Worm (Caenorhabditis elegans): ENCODE measurements around the gene gtf-2F2.
"Not testable (repeated sequence)": the region's sequence is repeated elsewhere in the genome, so short reads cannot be mapped to it uniquely, and the experiment has no call there.

The gtf-2F2 gene

ce11 chrV:18993017-18993416 is 723 bp upstream of the gtf-2F2 start:
- TF ChIP-seq him-1 (tag; optimal IDR thresholded peaks at IDR 0.05), result no peak
- TF ChIP-seq W03F9.2 (tag; optimal IDR thresholded peaks at IDR 0.05), result no peak
- TF ChIP-seq dao-5 (tag; optimal IDR thresholded peaks at IDR 0.05), result no peak

- no peak for TF ChIP-seq him-1 (tag; optimal IDR thresholded peaks at IDR 0.05)
- no peak for TF ChIP-seq W03F9.2 (tag; optimal IDR thresholded peaks at IDR 0.05)
- no peak for TF ChIP-seq dao-5 (tag; optimal IDR thresholded peaks at IDR 0.05)
Observed at ce11 chrV:18998045-18998444, 4.3 kb downstream of the gtf-2F2 start, which contains the start of gene tgt-2. TSS of gene tgt-2 (plus strand) at chrV:18998345.

DNA sequence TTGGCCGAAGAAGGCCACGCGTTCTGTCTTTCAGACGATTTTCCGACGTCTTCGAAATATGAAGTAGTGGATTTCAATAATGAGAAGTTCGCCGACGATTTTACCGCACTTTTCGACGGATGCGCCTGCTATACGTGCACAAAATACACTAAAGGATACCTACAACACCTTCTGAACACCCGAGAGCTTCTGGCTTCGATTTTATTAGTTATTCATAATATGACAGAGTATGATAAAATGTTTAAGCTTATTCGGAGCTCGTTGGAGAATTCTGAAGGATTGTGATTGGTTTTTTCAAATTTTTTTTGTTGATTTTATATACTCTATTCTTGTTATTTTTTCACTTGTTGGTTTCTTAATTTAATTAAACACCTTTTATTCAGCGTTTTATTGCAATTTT is 6.8 kb downstream of the gtf-2F2 start:
- TF ChIP-seq dao-5 (tag; optimal IDR thresholded peaks at IDR 0.05), result no peak
- TF ChIP-seq him-1 (tag; optimal IDR thresholded peaks at IDR 0.05), result no peak
- no peak for TF ChIP-seq W03F9.2 (tag; optimal IDR thresholded peaks at IDR 0.05)

ce11 chrV:19001016-19001415 is 7.3 kb downstream of the gtf-2F2 start, which contains the start of gene Y39B6A.34:
TSS of gene Y39B6A.34 (plus strand) at chrV:19001018.
- no peak for TF ChIP-seq him-1 (tag; optimal IDR thresholded peaks at IDR 0.05)
- no peak for TF ChIP-seq W03F9.2 (tag; optimal IDR thresholded peaks at IDR 0.05)
- no peak for TF ChIP-seq dao-5 (tag; optimal IDR thresholded peaks at IDR 0.05)

ce11 chrV:19001656-19002055 is 7.9 kb downstream of the gtf-2F2 start, which contains the start of gene Y39B6A.33:
TSS of gene Y39B6A.33 (plus strand) at chrV:19001956.
- TF ChIP-seq W03F9.2 (tag; optimal IDR thresholded peaks at IDR 0.05), result no peak
- no peak for TF ChIP-seq him-1 (tag; optimal IDR thresholded peaks at IDR 0.05)
- no peak for TF ChIP-seq dao-5 (tag; optimal IDR thresholded peaks at IDR 0.05)

DNA sequence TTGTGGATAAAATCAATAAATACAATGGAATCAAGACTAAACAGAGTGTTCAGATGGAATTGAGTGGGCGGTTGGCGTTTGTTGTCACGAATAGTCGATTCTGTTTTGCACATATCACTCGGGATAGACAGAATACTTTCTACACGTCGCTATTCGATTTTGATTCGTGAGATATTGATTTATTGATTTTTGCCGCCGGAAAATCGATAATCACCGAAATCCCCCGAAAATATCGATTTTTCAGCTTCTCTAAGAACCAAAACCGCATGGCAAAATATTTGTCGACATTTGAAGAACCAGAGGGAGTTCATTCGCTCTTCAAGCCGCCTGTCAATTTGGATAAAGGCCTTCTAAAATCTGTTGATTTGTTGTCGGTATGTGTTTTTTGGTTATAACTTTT is 16.7 kb downstream of the gtf-2F2 start:
- TF ChIP-seq dao-5 (tag; optimal IDR thresholded peaks at IDR 0.05) (no peak), him-1 (tag; optimal IDR thresholded peaks at IDR 0.05) (no peak), W03F9.2 (tag; optimal IDR thresholded peaks at IDR 0.05) (no peak)

- TF ChIP-seq W03F9.2 (tag; optimal IDR thresholded peaks at IDR 0.05) (no peak), him-1 (tag; optimal IDR thresholded peaks at IDR 0.05) (no peak), dao-5 (tag; optimal IDR thresholded peaks at IDR 0.05) (no peak)
Observed at ce11 chrV:19013215-19013614, 19.5 kb downstream of the gtf-2F2 start.

DNA sequence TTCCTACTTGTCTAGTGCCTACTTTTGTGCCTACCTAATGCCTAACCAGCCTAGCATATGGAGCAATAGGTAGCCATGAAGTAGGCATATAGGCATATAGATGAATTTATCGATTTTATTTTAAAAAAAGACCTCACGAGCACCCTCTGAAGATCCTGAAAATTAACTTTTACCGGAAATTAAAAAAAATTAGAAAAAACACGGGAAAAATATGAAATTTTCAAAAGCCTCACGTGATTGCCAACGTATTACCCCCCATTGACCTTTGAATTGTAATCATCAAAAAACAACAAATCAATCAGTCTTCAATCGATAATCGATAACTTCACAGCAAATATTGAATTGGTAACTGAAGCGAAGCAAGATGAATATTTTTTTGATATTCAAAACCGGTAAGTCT is 20.5 kb downstream of the gtf-2F2 start, which contains the start of gene Y39B6A.30:
Y39B6A.30 (plus strand) TSS at position 301 of the 400 bp plus-strand sequence.
- not testable (repeated sequence) for TF ChIP-seq W03F9.2, him-1, dao-5 (tag; optimal IDR thresholded peaks at IDR 0.05)

DNA sequence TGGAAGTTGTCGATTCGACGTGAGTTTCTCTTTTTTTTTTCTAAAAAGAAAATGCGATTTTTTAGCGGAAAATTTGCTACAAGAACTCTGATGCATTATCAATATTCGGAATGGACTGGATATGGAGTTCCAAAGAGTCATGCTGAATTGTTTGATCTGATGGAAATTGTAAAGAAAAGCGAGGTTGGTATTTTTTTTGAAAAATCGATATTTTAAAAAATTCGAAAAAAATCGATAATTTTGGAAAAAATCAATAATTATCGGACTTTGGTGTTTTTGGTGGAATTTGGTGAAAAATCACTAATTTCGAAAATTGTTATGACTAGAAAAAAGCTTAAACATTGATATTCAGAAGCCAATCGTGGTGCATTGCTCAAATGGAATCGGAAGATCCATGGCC is 25.5 kb downstream of the gtf-2F2 start:
- no peak for TF ChIP-seq dao-5 (tag; optimal IDR thresholded peaks at IDR 0.05)
- no peak for TF ChIP-seq him-1 (tag; optimal IDR thresholded peaks at IDR 0.05)
- no peak for TF ChIP-seq W03F9.2 (tag; optimal IDR thresholded peaks at IDR 0.05)

DNA sequence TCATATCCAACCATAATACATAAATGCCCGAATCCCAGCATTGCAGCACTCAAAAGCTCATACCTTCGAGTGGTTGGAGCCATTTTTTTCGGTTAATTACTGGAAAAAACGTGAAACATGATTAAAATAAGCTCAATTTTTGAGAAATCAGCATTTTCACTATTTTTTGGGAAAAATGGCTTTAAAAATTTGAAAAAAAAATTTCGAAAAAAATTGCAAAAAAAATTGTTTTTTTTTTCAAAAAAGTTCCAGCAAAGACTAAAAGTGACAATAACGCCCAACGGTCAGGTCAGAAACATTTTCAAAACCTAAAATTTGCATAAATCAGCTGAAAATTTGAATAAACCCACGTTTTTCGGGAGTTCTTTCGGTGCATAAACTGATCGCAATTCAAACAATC is 30.9 kb downstream of the gtf-2F2 start, which contains the start of gene Y39B6A.29:
Y39B6A.29 (minus strand) TSS at position 101 of the 400 bp plus-strand sequence.
- TF ChIP-seq W03F9.2 (tag; optimal IDR thresholded peaks at IDR 0.05), result no peak
- TF ChIP-seq him-1 (tag; optimal IDR thresholded peaks at IDR 0.05), result no peak
- TF ChIP-seq dao-5 (tag; optimal IDR thresholded peaks at IDR 0.05), result no peak

- TF ChIP-seq him-1 (tag; optimal IDR thresholded peaks at IDR 0.05) (no peak), W03F9.2 (tag; optimal IDR thresholded peaks at IDR 0.05) (no peak), dao-5 (tag; optimal IDR thresholded peaks at IDR 0.05) (no peak)
Observed at ce11 chrV:19026163-19026562, 32.4 kb downstream of the gtf-2F2 start, which contains the start of gene Y39B6A.25. TSS of gene Y39B6A.25 (plus strand) at chrV:19026463.

ce11 chrV:19027338-19027737 is 33.6 kb downstream of the gtf-2F2 start:
- TF ChIP-seq dao-5 (tag; optimal IDR thresholded peaks at IDR 0.05) (no peak), him-1 (tag; optimal IDR thresholded peaks at IDR 0.05) (no peak), W03F9.2 (tag; optimal IDR thresholded peaks at IDR 0.05) (no peak)

DNA sequence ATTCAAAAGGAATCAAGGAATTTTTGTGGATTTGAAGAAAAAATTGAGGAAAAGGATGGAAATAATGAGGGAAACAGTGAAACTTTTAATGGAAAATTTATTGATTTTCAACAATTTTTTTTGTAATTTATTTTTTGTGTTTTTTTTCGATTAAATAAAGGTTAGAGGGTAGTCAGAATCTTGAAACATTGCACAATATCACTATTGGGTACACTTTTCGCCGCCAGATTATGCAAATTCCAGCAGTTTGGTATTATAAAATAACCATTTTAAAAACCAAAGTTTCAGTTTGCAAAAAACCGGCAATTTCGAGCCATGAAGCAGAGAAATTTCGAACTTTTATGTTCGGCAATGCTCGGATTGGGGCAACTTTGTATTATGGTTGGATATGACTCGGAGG is 37.7 kb downstream of the gtf-2F2 start, which contains the start of gene Y39B6A.27:
Y39B6A.27 (plus strand) TSS at position 301 of the 400 bp plus-strand sequence.
- no peak for TF ChIP-seq dao-5 (tag; optimal IDR thresholded peaks at IDR 0.05)
- TF ChIP-seq W03F9.2 (tag; optimal IDR thresholded peaks at IDR 0.05), result no peak
- TF ChIP-seq him-1 (tag; optimal IDR thresholded peaks at IDR 0.05), result no peak

DNA sequence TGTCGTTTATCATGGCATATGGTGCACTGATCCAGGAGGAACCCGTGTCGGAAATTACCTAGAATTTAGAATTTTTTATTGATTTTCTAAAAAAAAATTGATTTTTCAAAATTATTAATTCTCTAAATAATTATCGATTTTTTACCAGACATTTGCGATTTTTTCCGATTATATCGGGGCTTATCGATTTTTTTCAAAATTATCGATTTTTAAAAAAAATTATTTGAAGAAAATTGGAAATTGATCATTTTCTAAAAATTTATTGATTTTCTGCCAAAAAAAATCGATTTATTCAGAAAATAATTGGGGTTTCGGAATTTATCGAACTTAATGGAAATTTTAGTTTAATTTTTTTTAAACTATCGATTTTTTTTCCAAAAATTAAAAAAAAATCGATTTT is 42.3 kb downstream of the gtf-2F2 start:
- TF ChIP-seq W03F9.2 (tag; optimal IDR thresholded peaks at IDR 0.05) (no peak), dao-5 (tag; optimal IDR thresholded peaks at IDR 0.05) (no peak), him-1 (tag; optimal IDR thresholded peaks at IDR 0.05) (no peak)

DNA sequence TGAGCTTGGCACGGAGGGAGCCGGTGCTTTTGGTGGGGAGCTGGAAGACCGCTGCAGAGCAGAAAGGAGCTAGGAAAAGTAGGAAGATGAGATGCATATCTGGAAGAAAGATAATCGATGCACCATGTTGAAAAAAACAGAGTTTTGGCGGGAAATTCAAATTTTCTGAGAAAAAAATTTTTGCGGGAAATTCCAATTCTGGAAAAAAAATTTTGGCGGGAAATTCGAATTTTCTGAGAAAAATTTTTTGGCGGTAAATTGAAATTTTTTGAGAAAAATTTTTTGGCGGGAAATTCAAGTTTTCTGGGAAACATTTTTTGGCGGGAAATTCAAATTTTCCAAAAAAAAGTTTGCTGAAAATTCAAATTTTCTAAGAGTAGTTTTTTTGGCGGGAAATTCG is 43.5 kb downstream of the gtf-2F2 start, which contains the start of gene asp-17:
asp-17 (minus strand) TSS at position 101 of the 400 bp plus-strand sequence.
- TF ChIP-seq dao-5 (tag; optimal IDR thresholded peaks at IDR 0.05) (no peak), him-1 (tag; optimal IDR thresholded peaks at IDR 0.05) (no peak)
